Fruit fly (Drosophila melanogaster) whole organism, embryonic: Measurements from ENCODE around the gene Mtr3.

Experiments
- Aef1 ChIP-seq: fragments of 200-800 bp; sonication (Bioruptor generic); IDR thresholded peaks from 3 replicates; pipeline ENCODE4 v1.3.6; 2022; ENCODE audit warnings: missing biosample characterization, missing genetic modification characterization
- CG11504 ChIP-seq: fragments of 200-800 bp; sonication (Bioruptor generic); optimal IDR thresholded peaks from 3 replicates; lab custom pipeline; 2019; ENCODE audit warnings: missing biosample characterization, mild to moderate bottlenecking, missing genetic modification characterization, moderate library complexity
- CG11696 ChIP-seq: fragments of 200-800 bp; sonication (Bioruptor generic); IDR thresholded peaks from 2 replicates; pipeline ENCODE4 v1.3.6; 2022; ENCODE audit warnings: missing biosample characterization, missing genetic modification characterization
- CG12104 ChIP-seq: fragments of 200-800 bp; sonication (Bioruptor generic); optimal IDR thresholded peaks from 3 replicates; lab custom pipeline; 2016; ENCODE audit warnings: missing biosample characterization, missing genetic modification characterization
- CG12942 ChIP-seq: fragments of 200-800 bp; sonication (Bioruptor generic); optimal IDR thresholded peaks from 3 replicates; lab custom pipeline; 2016; ENCODE audit warnings: missing biosample characterization, missing genetic modification characterization
- CG13894 ChIP-seq: fragments of 200-800 bp; sonication (Bioruptor generic); optimal IDR thresholded peaks from 3 replicates; lab custom pipeline; 2018; ENCODE audit warnings: missing biosample characterization, mild to moderate bottlenecking, missing genetic modification characterization, moderate library complexity
- CG14860 ChIP-seq: fragments of 200-800 bp; sonication (Bioruptor generic); IDR thresholded peaks from 3 replicates; pipeline ENCODE4 v1.3.6; 2022; ENCODE audit warnings: missing biosample characterization, missing genetic modification characterization; ENCODE audit not compliant: partially characterized antibody
- CG15514 ChIP-seq: fragments of 200-800 bp; sonication (Bioruptor generic); optimal IDR thresholded peaks from 3 replicates; lab custom pipeline; 2017; ENCODE audit warnings: missing biosample characterization, missing genetic modification characterization, mild to moderate bottlenecking, moderate library complexity, missing genetic modification reagents
- CG18599 ChIP-seq: fragments of 200-800 bp; sonication (Bioruptor generic); optimal IDR thresholded peaks from 3 replicates; lab custom pipeline; 2017; ENCODE audit warnings: missing biosample characterization, missing genetic modification characterization, mild to moderate bottlenecking, moderate library complexity, missing genetic modification reagents
- CG2199 ChIP-seq: fragments of 200-800 bp; sonication (Bioruptor generic); IDR thresholded peaks from 3 replicates; pipeline ENCODE4 v1.3.6; 2022; ENCODE audit warnings: missing biosample characterization, missing genetic modification characterization
- CG31224 ChIP-seq: fragments of 200-800 bp; sonication (Bioruptor generic); IDR thresholded peaks from 2 replicates; pipeline ENCODE4 v1.3.6; 2022; ENCODE audit warnings: missing biosample characterization, missing genetic modification characterization
- CG3163 ChIP-seq: fragments of 200-800 bp; sonication (Bioruptor generic); optimal IDR thresholded peaks from 3 replicates; lab custom pipeline; 2016; ENCODE audit warnings: missing biosample characterization, missing genetic modification characterization
- CG34224 ChIP-seq: fragments of 200-800 bp; sonication (Bioruptor generic); IDR thresholded peaks from 3 replicates; pipeline ENCODE4 v1.3.6; 2022; ENCODE audit warnings: missing biosample characterization, missing genetic modification characterization; ENCODE audit not compliant: partially characterized antibody
- CG34376 ChIP-seq: fragments of 200-800 bp; sonication (Bioruptor generic); optimal IDR thresholded peaks from 2 replicates; lab custom pipeline; 2018; ENCODE audit warnings: missing biosample characterization, mild to moderate bottlenecking, missing genetic modification characterization
- CG4730 ChIP-seq: fragments of 200-800 bp; sonication (Bioruptor generic); IDR thresholded peaks from 2 replicates; pipeline ENCODE4 v1.3.6; 2022; ENCODE audit warnings: missing biosample characterization, missing genetic modification characterization
- CG6689 ChIP-seq: fragments of 200-800 bp; sonication (Bioruptor generic); IDR thresholded peaks from 2 replicates; pipeline ENCODE4 v1.3.6; 2022; ENCODE audit warnings: missing biosample characterization, missing genetic modification characterization
- CG7271 ChIP-seq: fragments of 200-800 bp; sonication (Bioruptor generic); optimal IDR thresholded peaks from 2 replicates; lab custom pipeline; 2018; ENCODE audit warnings: missing biosample characterization, mild to moderate bottlenecking, missing genetic modification characterization, moderate library complexity
- CG8478 ChIP-seq: fragments of >200 bp; optimal IDR thresholded peaks from 2 replicates; lab custom pipeline; 2018
- CG9215 ChIP-seq: fragments of 200-800 bp; sonication (Bioruptor generic); IDR thresholded peaks from 2 replicates; pipeline ENCODE4 v1.3.6; 2022; ENCODE audit warnings: missing biosample characterization, missing genetic modification characterization
- CG9727 ChIP-seq: fragments of 200-800 bp; sonication (Bioruptor generic); optimal IDR thresholded peaks from 3 replicates; lab custom pipeline; 2017; ENCODE audit warnings: missing biosample characterization, mild to moderate bottlenecking, missing genetic modification characterization
- D ChIP-seq, 2 experiments: fragments of 200-800 bp in 1 of 2; fragments of >200 bp in 1 of 2; sonication (Bioruptor generic) in 1 of 2; optimal IDR thresholded peaks; 2 replicates in 1 of 2; 3 replicates in 1 of 2; lab custom pipeline; 2017; ENCODE audit warnings: mild to moderate bottlenecking in 1 of 2, missing biosample characterization in 1 of 2, missing genetic modification characterization in 1 of 2, missing genetic modification reagents in 1 of 2
- Dad ChIP-seq: fragments of 200-800 bp; sonication (Bioruptor generic); optimal IDR thresholded peaks from 3 replicates; lab custom pipeline; 2016; ENCODE audit warnings: missing biosample characterization, missing genetic modification characterization
- Deaf1 ChIP-seq: fragments of 200-800 bp; optimal IDR thresholded peaks from 3 replicates; lab custom pipeline; 2019; ENCODE audit warnings: missing biosample characterization, mild to moderate bottlenecking, missing genetic modification characterization, moderate library complexity
- GATAe ChIP-seq: fragments of 200-800 bp; sonication (Bioruptor generic); conservative IDR thresholded peaks from 2 replicates; pipeline ENCODE4 v1.3.6; 2022; ENCODE audit warnings: missing biosample characterization, missing genetic modification characterization
- HmgZ ChIP-seq: fragments of 200-800 bp; sonication (Bioruptor generic); optimal IDR thresholded peaks from 2 replicates; lab custom pipeline; 2018; ENCODE audit warnings: missing biosample characterization, mild to moderate bottlenecking, missing genetic modification characterization
- Hmx ChIP-seq: fragments of 200-800 bp; sonication (Bioruptor generic); optimal IDR thresholded peaks from 2 replicates; lab custom pipeline; 2016; ENCODE audit warnings: missing biosample characterization, missing genetic modification characterization
- Mad ChIP-seq: fragments of 200-800 bp; sonication (Bioruptor generic); optimal IDR thresholded peaks from 2 replicates; lab custom pipeline; 2016; ENCODE audit warnings: missing biosample characterization, missing genetic modification characterization
- Sry-δ ChIP-seq: fragments of 200-800 bp; sonication (Bioruptor generic); optimal IDR thresholded peaks from 2 replicates; lab custom pipeline; 2016; ENCODE audit warnings: missing biosample characterization, missing genetic modification characterization
- Tbp ChIP-seq: fragments of >200 bp; optimal IDR thresholded peaks from 2 replicates; lab custom pipeline; 2018; ENCODE audit warnings: missing biosample characterization, missing genetic modification characterization
- Trl ChIP-seq, 3 experiments: fragments of >200 bp in 2 of 3; fragments of 200-800 bp in 1 of 3; sonication (Bioruptor generic) in 1 of 3; optimal IDR thresholded peaks; 2 replicates in 1 of 3; 3 replicates in 2 of 3; lab custom pipeline; 2016 to 2017; ENCODE audit warnings: missing biosample characterization in 1 of 3, missing genetic modification characterization in 1 of 3
- Vsx1 ChIP-seq: fragments of 200-800 bp; sonication (Bioruptor generic); optimal IDR thresholded peaks from 2 replicates; lab custom pipeline; 2017; ENCODE audit warnings: missing biosample characterization, mild to moderate bottlenecking, missing genetic modification characterization, missing genetic modification reagents
- Xrp1 ChIP-seq: fragments of 200-800 bp; sonication (Bioruptor generic); IDR thresholded peaks from 2 replicates; pipeline ENCODE4 v1.3.6; 2022; ENCODE audit warnings: missing biosample characterization, missing genetic modification characterization
- cg ChIP-seq: fragments of 200-800 bp; sonication (Bioruptor generic); optimal IDR thresholded peaks from 3 replicates; lab custom pipeline; 2019; ENCODE audit warnings: missing biosample characterization, mild to moderate bottlenecking, missing genetic modification characterization, moderate library complexity
- chinmo ChIP-seq: fragments of 200-800 bp; sonication (Bioruptor generic); IDR thresholded peaks from 4 replicates; pipeline ENCODE4 v1.3.6; 2022; ENCODE audit warnings: missing biosample characterization, missing genetic modification characterization; ENCODE audit not compliant: partially characterized antibody
- corto ChIP-seq: fragments of 200-800 bp; sonication (Bioruptor generic); optimal IDR thresholded peaks from 2 replicates; lab custom pipeline; 2016; ENCODE audit warnings: missing biosample characterization, mild to moderate bottlenecking, missing genetic modification characterization, moderate library complexity
- dimm ChIP-seq: fragments of 200-800 bp; sonication (Bioruptor generic); IDR thresholded peaks from 2 replicates; pipeline ENCODE4 v1.3.6; 2022; ENCODE audit warnings: missing biosample characterization, missing genetic modification characterization
- exex ChIP-seq: fragments of 200-800 bp; sonication (Bioruptor generic); optimal IDR thresholded peaks from 4 replicates; lab custom pipeline; 2018; ENCODE audit warnings: missing biosample characterization, mild to moderate bottlenecking, missing genetic modification characterization, moderate library complexity
- lab ChIP-seq: fragments of 200-800 bp; sonication (Bioruptor generic); optimal IDR thresholded peaks from 3 replicates; lab custom pipeline; 2017; ENCODE audit warnings: missing biosample characterization, missing genetic modification characterization, mild to moderate bottlenecking, moderate library complexity, missing genetic modification reagents
- pb ChIP-seq: fragments of 200-800 bp; sonication (Bioruptor generic); optimal IDR thresholded peaks from 3 replicates; lab custom pipeline; 2016; ENCODE audit warnings: missing biosample characterization, missing genetic modification characterization
- pita ChIP-seq: fragments of 200-800 bp; sonication (Bioruptor generic); optimal IDR thresholded peaks from 2 replicates; lab custom pipeline; 2017; ENCODE audit warnings: missing biosample characterization, mild to moderate bottlenecking, missing genetic modification characterization
- sima ChIP-seq: fragments of 200-800 bp; sonication (Bioruptor generic); optimal IDR thresholded peaks from 2 replicates; lab custom pipeline; 2016; ENCODE audit warnings: missing biosample characterization, missing genetic modification characterization
- slou ChIP-seq: fragments of 200-800 bp; sonication (Bioruptor generic); optimal IDR thresholded peaks from 3 replicates; lab custom pipeline; 2016; ENCODE audit warnings: missing biosample characterization, missing genetic modification characterization
- sug ChIP-seq: fragments of 200-800 bp; optimal IDR thresholded peaks from 2 replicates; lab custom pipeline; 2019; ENCODE audit warnings: missing biosample characterization, mild to moderate bottlenecking, missing genetic modification characterization, moderate library complexity
- tx ChIP-seq: fragments of 200-800 bp; sonication (Bioruptor generic); optimal IDR thresholded peaks from 2 replicates; lab custom pipeline; 2016; ENCODE audit warnings: missing biosample characterization, missing genetic modification characterization
- vvl ChIP-seq: fragments of 200-800 bp; sonication (Bioruptor generic); IDR thresholded peaks from 2 replicates; pipeline ENCODE4 v1.3.6; 2022; ENCODE audit warnings: missing biosample characterization, missing genetic modification characterization

The Mtr3 gene

DNA sequence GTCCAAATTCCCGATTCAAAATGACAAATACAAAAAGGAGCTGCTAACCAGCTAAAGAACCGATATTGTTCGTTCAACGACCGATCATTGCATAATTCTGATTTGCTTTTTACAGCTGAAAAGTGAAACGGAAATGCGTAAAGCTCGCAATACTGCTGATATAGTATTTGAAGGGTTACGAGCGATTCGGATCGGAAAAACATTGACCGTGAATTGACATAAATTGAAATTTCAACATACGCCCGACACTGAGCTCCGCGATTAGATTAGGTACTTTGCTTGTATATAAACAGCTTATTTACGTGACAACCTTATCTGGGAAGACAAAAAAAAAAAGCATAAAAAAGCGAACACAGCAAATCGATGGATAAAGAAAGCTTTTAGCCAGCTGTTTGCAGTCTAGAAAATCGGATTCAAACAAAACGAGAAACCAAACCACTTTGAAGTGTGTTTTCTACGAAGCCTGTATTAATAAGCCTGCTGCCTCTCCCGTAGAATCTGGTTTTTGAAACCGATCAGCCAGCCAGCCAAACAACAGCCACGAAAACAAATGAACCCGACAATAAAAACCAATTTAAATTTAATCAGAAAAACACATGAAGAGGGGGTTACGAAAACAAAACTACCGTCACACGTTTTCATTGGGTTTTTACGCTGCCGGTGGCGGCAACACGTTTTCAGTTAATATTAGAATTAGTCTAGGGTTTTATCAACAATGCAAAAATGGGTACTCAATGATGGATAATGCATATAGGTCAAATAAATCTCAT, 11.8 kb downstream of the Mtr3 start (continued):
- TF ChIP-seq CG18599 (GFP tag; lab: Kevin White, UChicago) (peak; percentile 28), Deaf1 (tag; lab: Kevin White, UChicago) (peak; percentile 30), sug (peak; percentile 41), CG13894 (tag; lab: Kevin White, UChicago) (peak; percentile 50), vvl (0 out of 2 replicates have a peak, but pooled peaks have one; percentile 28), HmgZ (peak; percentile 30), CG15514 (GFP tag; lab: Kevin White, UChicago) (no peak), chinmo (GFP tag; lab: Robert Waterston, UW) (peak; percentile 79; the same call in 2 of the 4 replicates), CG3163 (GFP tag; lab: Kevin White, UChicago) (no peak), exex (peak; percentile 79), CG34376 (GFP tag; lab: Kevin White, UChicago) (peak; percentile 84), tx (no peak), lab (GFP tag; lab: Kevin White, UChicago) (peak; percentile 17)

dm6 chr3L:19900184-19901089, 13.1 kb downstream of the Mtr3 start:
- TF ChIP-seq corto = peak; percentile 7
- TF ChIP-seq Vsx1 (GFP tag; lab: Kevin White, UChicago) = no peak
- TF ChIP-seq Trl (optimal IDR thresholded peaks at IDR 0.05; lab: Kevin White, UChicago) = peak; percentile 4 to 22
- TF ChIP-seq Trl (GFP tag; optimal IDR thresholded peaks at IDR 0.05; lab: Kevin White, UChicago) = no peak
- TF ChIP-seq CG14860 (GFP tag; lab: Robert Waterston, UW) = no peak
- no peak for TF ChIP-seq Tbp (GFP tag; lab: Kevin White, UChicago)
- TF ChIP-seq CG7271 (tag; lab: Kevin White, UChicago) = no peak
- TF ChIP-seq dimm (GFP tag; lab: Robert Waterston, UW) = no peak
- no peak for TF ChIP-seq Sry-δ (GFP tag; lab: Kevin White, UChicago)
- peak; percentile 71; the same call in 2 of the 3 replicates for TF ChIP-seq CG2199
- TF ChIP-seq CG11504 (tag; lab: Kevin White, UChicago) = no peak
- peak; percentile 22; the same call in 1 of the 2 replicates for TF ChIP-seq CG6689
- peak; percentile 34; the same call in 2 of the 3 replicates for TF ChIP-seq CG34224 (GFP tag; lab: Robert Waterston, UW)
- no peak for TF ChIP-seq CG8478
- TF ChIP-seq pb (GFP tag; lab: Kevin White, UChicago) = no peak
- TF ChIP-seq CG12942 (GFP tag; lab: Kevin White, UChicago) = no peak
- TF ChIP-seq CG9215 (GFP tag; lab: Robert Waterston, UW) = no peak
- TF ChIP-seq Xrp1 (GFP tag; lab: Robert Waterston, UW) = 0 out of 2 replicates have a peak, but pooled peaks have one; percentile 15
- no peak for TF ChIP-seq D (optimal IDR thresholded peaks at IDR 0.05; lab: Kevin White, UChicago)
- no peak for TF ChIP-seq D (GFP tag; optimal IDR thresholded peaks at IDR 0.05; lab: Kevin White, UChicago)
- no peak for TF ChIP-seq Aef1
- TF ChIP-seq CG9727 = peak; percentile 7
- no peak for TF ChIP-seq pita (GFP tag; lab: Kevin White, UChicago)
- 0 out of 2 replicates have a peak, but pooled peaks have one; percentile 15 for TF ChIP-seq CG11696 (GFP tag; lab: Robert Waterston, UW)
- TF ChIP-seq Mad (GFP tag; lab: Kevin White, UChicago) = no peak
- TF ChIP-seq slou (GFP tag; lab: Kevin White, UChicago) = no peak
- peak; percentile 5 for TF ChIP-seq cg
- no peak for TF ChIP-seq Hmx (GFP tag; lab: Kevin White, UChicago)
- no peak for TF ChIP-seq CG12104
- no peak for TF ChIP-seq Dad (GFP tag; lab: Kevin White, UChicago)
- no peak for TF ChIP-seq GATAe (GFP tag; lab: Robert Waterston, UW)
- TF ChIP-seq CG31224 (GFP tag; lab: Robert Waterston, UW) = no peak
- TF ChIP-seq CG4730 (GFP tag; lab: Robert Waterston, UW) = no peak
- no peak for TF ChIP-seq sima (GFP tag; lab: Kevin White, UChicago)
